Worm (Caenorhabditis elegans): ENCODE data around the gene Y11D7A.7.

DNA sequence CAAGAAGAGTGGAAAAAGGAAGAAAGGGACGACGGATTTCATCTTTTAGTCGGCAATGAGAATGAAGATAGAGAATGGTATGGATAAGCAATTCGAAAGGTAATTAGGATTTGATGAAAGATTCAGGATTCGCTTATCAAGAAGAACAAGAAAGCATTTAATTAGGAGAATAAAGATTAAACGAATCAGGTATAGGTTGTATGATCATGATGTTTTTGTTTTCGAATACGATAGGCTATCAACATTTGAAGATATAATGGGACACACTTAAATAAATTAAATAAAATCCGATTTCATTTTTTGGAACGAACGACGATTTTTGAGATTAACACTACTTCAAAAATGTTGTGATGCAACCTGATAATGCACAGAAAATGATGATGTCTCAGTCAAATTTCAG, 3.9 kb upstream of the Y11D7A.7 start, which contains the start of gene Y11D7A.5:
- TF ChIP-seq ztf-11 (tag; optimal IDR thresholded peaks at IDR 0.05), result no peak
- TF ChIP-seq nhr-77 (tag; optimal IDR thresholded peaks at IDR 0.05), result no peak
- TF ChIP-seq nhr-28 (tag; optimal IDR thresholded peaks at IDR 0.05), result no peak

Measured in whole organism, L3 larva.